Worm (Caenorhabditis elegans) whole organism, mixed stage, embryonic: ENCODE data around the gene add-2.
A peak's percentile ranks its signal among the peaks of the same experiment; 100 is the strongest.

Experiments used
- ceh-83 ChIP-seq: fragments of 200-800 bp; sonication (Bioruptor generic); optimal IDR thresholded peaks from 2 replicates; lab custom pipeline; 2018; ENCODE audit warnings: mild to moderate bottlenecking, missing genetic modification characterization, missing compliant biosample characterization
- ces-1 ChIP-seq: fragments of 150-350 bp; optimal IDR thresholded peaks from 2 replicates; lab custom pipeline; 2014; ENCODE audit warnings: missing biosample characterization, missing genetic modification reagents, missing genetic modification characterization
- hlh-1 ChIP-seq: fragments of 150-350 bp; optimal IDR thresholded peaks from 2 replicates; lab custom pipeline; 2014; ENCODE audit warnings: missing biosample characterization, missing genetic modification reagents, missing genetic modification characterization
- unc-62 ChIP-seq: fragments of 150-350 bp; optimal IDR thresholded peaks from 2 replicates; lab custom pipeline; 2014; ENCODE audit warnings: missing biosample characterization, missing genetic modification reagents, missing genetic modification characterization

add-2 gene

ce11 chrV:11960084-11960830 lies 52.9 kb downstream of the add-2 start:
- TF ChIP-seq unc-62 (GFP tag; lab: Kevin White, UChicago) (peak; percentile 62), ceh-83 (GFP tag; lab: Kevin White, UChicago) (no peak), ces-1 (peak; percentile 63), hlh-1 (tag; lab: Kevin White, UChicago) (no peak)
